Worm (Caenorhabditis elegans) whole organism, L4 larva: ENCODE measurements around the gene T06D8.9.

Experiments
- F10B5.3 ChIP-seq: sonication (generic microtip); optimal IDR thresholded peaks from 2 replicates; lab custom pipeline; 2016; ENCODE audit warnings: mild to moderate bottlenecking, missing genetic modification characterization, missing compliant biosample characterization
- F49E8.2 ChIP-seq: sonication (generic microtip); optimal IDR thresholded peaks from 2 replicates; lab custom pipeline; 2016; ENCODE audit warnings: missing compliant biosample characterization, mild to moderate bottlenecking, missing genetic modification characterization, borderline replicate concordance
- aha-1 ChIP-seq: fragments of 150-350 bp; peaks from one replicate; lab custom pipeline; 2014; ENCODE audit warnings: missing biosample characterization, missing genetic modification characterization
- attf-4 ChIP-seq: sonication (generic microtip); optimal IDR thresholded peaks from 3 replicates; lab custom pipeline; 2017; ENCODE audit warnings: missing biosample characterization, missing genetic modification characterization
- dmd-8 ChIP-seq: fragments of 200-800 bp; sonication (Bioruptor generic); IDR thresholded peaks from 2 replicates; pipeline ENCODE4 v1.3.6; 2022; ENCODE audit warnings: missing genetic modification characterization, missing compliant biosample characterization
- egl-43 ChIP-seq: fragments of 200-800 bp; sonication (Bioruptor generic); IDR thresholded peaks from 2 replicates; pipeline ENCODE4 v1.3.6; 2022; ENCODE audit warnings: missing genetic modification reagents, missing genetic modification characterization, missing compliant biosample characterization
- hlh-30 ChIP-seq: sonication (generic microtip); optimal IDR thresholded peaks from 2 replicates; lab custom pipeline; 2017; ENCODE audit warnings: antibody characterized with exemption, mild to moderate bottlenecking, missing genetic modification characterization, missing compliant biosample characterization; ENCODE audit not compliant: insufficient read depth
- hmg-1.1 ChIP-seq: fragments of 200-800 bp; sonication (Bioruptor generic); IDR thresholded peaks from 2 replicates; pipeline ENCODE4 v1.3.6; 2022; ENCODE audit warnings: missing genetic modification reagents, missing genetic modification characterization, missing compliant biosample characterization
- lin-1 ChIP-seq: fragments of 200-800 bp; sonication (Bioruptor generic); IDR thresholded peaks from 2 replicates; pipeline ENCODE4 v1.3.6; 2022; ENCODE audit warnings: missing genetic modification reagents, missing genetic modification characterization, missing compliant biosample characterization
- lin-29 ChIP-seq: fragments of 200-800 bp; sonication (Bioruptor generic); IDR thresholded peaks from 2 replicates; pipeline ENCODE4 v1.3.6; 2022; ENCODE audit warnings: missing genetic modification reagents, missing genetic modification characterization, missing compliant biosample characterization
- lin-38 ChIP-seq: fragments of 200-800 bp; sonication (Bioruptor generic); IDR thresholded peaks from 2 replicates; pipeline ENCODE4 v1.3.6; 2022; ENCODE audit warnings: missing genetic modification reagents, missing genetic modification characterization, missing compliant biosample characterization
- lsy-2 ChIP-seq, 2 experiments: fragments of 150-350 bp in 1 of 2; sonication (generic microtip) in 1 of 2; optimal IDR thresholded peaks; 2 replicates each; lab custom pipeline; 2014 to 2017; ENCODE audit warnings: missing biosample characterization in 2 of 2, missing genetic modification characterization in 2 of 2
- madf-9 ChIP-seq: fragments of 200-800 bp; sonication (Bioruptor generic); conservative IDR thresholded peaks from 2 replicates; pipeline ENCODE4 v1.3.6; 2022; ENCODE audit warnings: missing genetic modification reagents, missing genetic modification characterization, missing compliant biosample characterization
- mdl-1 ChIP-seq, 2 experiments: fragments of 150-350 bp in 1 of 2; sonication (generic microtip) in 1 of 2; optimal IDR thresholded peaks; 2 replicates each; lab custom pipeline; 2014 to 2017; ENCODE audit warnings: missing biosample characterization in 2 of 2, missing genetic modification characterization in 2 of 2
- mxl-3 ChIP-seq: fragments of 200-800 bp; sonication (Bioruptor generic); optimal IDR thresholded peaks from 2 replicates; lab custom pipeline; 2018; ENCODE audit warnings: mild to moderate bottlenecking, missing genetic modification characterization, missing compliant biosample characterization
- nhr-237 ChIP-seq: sonication (generic microtip); optimal IDR thresholded peaks from 2 replicates; lab custom pipeline; 2017; ENCODE audit warnings: missing biosample characterization, missing genetic modification characterization
- nhr-28 ChIP-seq: fragments of 150-350 bp; optimal IDR thresholded peaks from 2 replicates; lab custom pipeline; 2014; ENCODE audit warnings: missing biosample characterization, missing genetic modification characterization
- set-16 ChIP-seq: fragments of 200-800 bp; sonication (Bioruptor generic); IDR thresholded peaks from 2 replicates; pipeline ENCODE4 v1.3.6; 2022; ENCODE audit warnings: missing genetic modification reagents, missing genetic modification characterization, missing compliant biosample characterization
- spr-1 ChIP-seq: sonication (generic microtip); optimal IDR thresholded peaks from 2 replicates; lab custom pipeline; 2016; ENCODE audit warnings: mild to moderate bottlenecking, missing genetic modification characterization, missing compliant biosample characterization
- unc-130 ChIP-seq: sonication (generic microtip); optimal IDR thresholded peaks from 2 replicates; lab custom pipeline; 2016; ENCODE audit warnings: missing genetic modification reagents, missing genetic modification characterization, missing compliant biosample characterization
- unc-62 ChIP-seq, 3 experiments: fragments of 150-350 bp in 1 of 3; sonication (generic microtip); optimal IDR thresholded peaks in 2 of 3; peaks in 1 of 3; 1 replicate in 1 of 3; 2 replicates in 2 of 3; lab custom pipeline; 2014 to 2017; ENCODE audit warnings: missing biosample characterization in 3 of 3, missing genetic modification characterization in 3 of 3, missing genetic modification reagents in 3 of 3, missing genotype in 1 of 3
- zfp-2 ChIP-seq: sonication (generic microtip); optimal IDR thresholded peaks from 2 replicates; lab custom pipeline; 2016; ENCODE audit warnings: mild to moderate bottlenecking, missing genetic modification characterization, missing compliant biosample characterization
- ztf-11 ChIP-seq: fragments of 150-350 bp; optimal IDR thresholded peaks from 2 replicates; lab custom pipeline; 2014; ENCODE audit warnings: missing biosample characterization, missing genetic modification characterization

Gene T06D8.9

DNA sequence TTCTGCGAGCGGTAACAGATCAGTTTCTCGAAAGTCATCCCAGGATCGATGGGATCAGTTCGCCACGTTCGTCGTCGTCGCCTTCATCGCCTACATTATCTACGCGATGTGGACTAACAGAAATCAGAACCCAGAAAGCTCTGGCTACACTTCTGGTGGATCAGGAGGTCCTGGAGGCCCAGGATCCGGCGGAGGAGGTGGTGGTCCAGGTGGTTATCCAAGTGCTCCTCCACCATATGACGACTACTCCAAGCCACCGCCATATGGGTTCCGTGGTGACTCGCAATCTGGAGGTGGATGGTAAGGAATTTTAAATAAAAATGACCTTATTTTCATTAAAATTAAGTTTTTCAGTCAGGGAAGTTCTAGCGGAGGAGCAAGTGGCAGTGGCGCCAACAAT lies 817 bp downstream of the T06D8.9 start:
- TF ChIP-seq set-16 (GFP tag; lab: Robert Waterston, UW) (peak; percentile 53), ztf-11 (tag; lab: Kevin White, UChicago) (no peak)
- TF ChIP-seq, all 104 proteins: peak for 1

ce11 chrII:11240963-11241362 lies 1.6 kb downstream of the T06D8.9 start:
- TF ChIP-seq lin-38 (GFP tag; lab: Robert Waterston, UW) (peak; percentile 36; the same call in 1 of the 2 replicates), lin-29 (GFP tag; lab: Robert Waterston, UW) (no peak), aha-1 (tag; lab: Kevin White, UChicago) (peak; percentile 68)

DNA sequence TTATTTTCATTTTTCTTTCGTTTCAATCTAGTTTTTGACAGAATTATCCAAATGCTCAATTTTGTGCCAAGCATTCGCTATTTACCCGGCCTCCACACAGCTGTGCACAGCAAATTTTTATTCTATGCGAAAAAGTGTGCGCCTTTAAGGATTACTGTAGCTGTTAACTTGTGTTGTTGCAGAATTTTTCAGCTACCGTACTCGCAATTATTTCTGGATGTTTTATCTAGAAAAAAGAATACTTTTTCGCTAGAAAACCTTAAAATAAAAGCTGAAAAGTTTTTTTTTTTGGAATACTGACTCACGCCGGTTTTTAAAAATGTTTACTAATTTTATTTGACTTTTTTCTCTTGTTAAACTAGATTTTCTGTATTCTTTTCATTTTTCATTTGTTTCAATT lies 2.1 kb downstream of the T06D8.9 start:
- TF ChIP-seq lin-1 (GFP tag; lab: Robert Waterston, UW): no peak

- peak; percentile 80 for TF ChIP-seq aha-1 (tag; lab: Kevin White, UChicago)
- no peak for TF ChIP-seq hmg-1.1
- peak in 1 of 2 experiments; percentile 98 for TF ChIP-seq unc-62 (GFP tag; optimal IDR thresholded peaks at IDR 0.05 in 1 of 2; lab: Kevin White, UChicago)
- no peak for TF ChIP-seq unc-62 (tag; optimal IDR thresholded peaks at IDR 0.05; lab: Kevin White, UChicago)
- no peak for TF ChIP-seq egl-43 (GFP tag; lab: Robert Waterston, UW)
These were observed 3.5 kb downstream of the T06D8.9 start for ce11 chrII:11242918-11243317.

ce11 chrII:11246506-11246905 lies 7.1 kb downstream of the T06D8.9 start:
- peak in 1 of 2 experiments; percentile 85 for TF ChIP-seq unc-62 (GFP tag; optimal IDR thresholded peaks at IDR 0.05 in 1 of 2; lab: Kevin White, UChicago)
- TF ChIP-seq unc-62 (tag; optimal IDR thresholded peaks at IDR 0.05; lab: Kevin White, UChicago): no peak
- no peak for TF ChIP-seq zfp-2 (tag; lab: Kevin White, UChicago)

ce11 chrII:11247414-11247813 lies 8.0 kb downstream of the T06D8.9 start, which contains the start of gene T06D8.10:
T06D8.10 (minus strand) TSS chrII:11247514.
- TF ChIP-seq attf-4 (tag; lab: Kevin White, UChicago): no peak
- no peak for TF ChIP-seq ztf-11 (tag; lab: Kevin White, UChicago)
- TF ChIP-seq nhr-28 (tag; lab: Kevin White, UChicago): no peak
- TF ChIP-seq mdl-1 (tag; optimal IDR thresholded peaks at IDR 0.05; lab: Kevin White, UChicago): peak in 1 of 2 experiments; percentile 5
- TF ChIP-seq spr-1 (tag; lab: Kevin White, UChicago): peak; percentile 13
- TF ChIP-seq mxl-3 (GFP tag; lab: Kevin White, UChicago): peak; percentile 49

- no peak for TF ChIP-seq aha-1 (tag; lab: Kevin White, UChicago)
- TF ChIP-seq F10B5.3: no peak
- no peak for TF ChIP-seq madf-9 (GFP tag; lab: Robert Waterston, UW)
These were observed 16.1 kb downstream of the T06D8.9 start, which contains the start of gene T05B9.2 for ce11 chrII:11255536-11255935. T05B9.2 (plus strand) TSS chrII:11255836.

DNA sequence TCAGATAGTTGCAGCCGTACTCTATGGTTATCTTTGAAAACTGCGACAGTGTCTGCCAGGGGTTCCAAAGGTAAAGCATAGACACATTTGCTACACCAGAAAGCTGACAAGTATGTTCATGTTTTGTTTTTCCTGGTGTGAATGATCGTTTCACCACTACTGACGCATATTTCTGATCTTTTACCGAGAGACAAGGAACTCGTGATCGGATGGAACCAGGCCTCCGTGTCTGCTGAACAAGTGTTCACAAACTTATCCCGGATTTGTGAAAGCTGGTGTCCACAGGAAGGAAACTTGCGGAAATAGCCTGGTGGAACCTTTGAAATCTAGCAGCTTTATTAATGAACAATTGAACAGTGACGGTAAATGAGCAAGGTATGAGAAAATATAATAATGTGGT lies 20.4 kb downstream of the T06D8.9 start:
- TF ChIP-seq F49E8.2 (tag; lab: Kevin White, UChicago): no peak
- TF ChIP-seq attf-4 (tag; lab: Kevin White, UChicago): no peak
- 0 out of 2 replicates have a peak, but pooled peaks have one; percentile 2 for TF ChIP-seq dmd-8 (GFP tag; lab: Robert Waterston, UW)
- no peak for TF ChIP-seq lsy-2 (tag; optimal IDR thresholded peaks at IDR 0.05; lab: Kevin White, UChicago)
- peak; percentile 33; the same call in 1 of the 2 replicates for TF ChIP-seq egl-43 (GFP tag; lab: Robert Waterston, UW)
- TF ChIP-seq lin-1 (GFP tag; lab: Robert Waterston, UW): no peak
- TF ChIP-seq hlh-30 (tag; lab: Kevin White, UChicago): no peak
- no peak for TF ChIP-seq nhr-237
- peak; percentile 9 for TF ChIP-seq unc-130 (GFP tag; lab: Kevin White, UChicago)
- TF ChIP-seq, all 104 proteins: peak for 3
